Worm (Caenorhabditis elegans) whole organism, mixed stage, embryonic: ENCODE data around the gene dod-21.

Experiments used
- M03D4.4 ChIP-seq: sonication (generic microtip); optimal IDR thresholded peaks from 2 replicates; lab custom pipeline; 2017; ENCODE audit warnings: mild to moderate bottlenecking, missing genetic modification characterization, missing compliant biosample characterization
- ces-1 ChIP-seq: fragments of 150-350 bp; optimal IDR thresholded peaks from 2 replicates; lab custom pipeline; 2014; ENCODE audit warnings: missing biosample characterization, missing genetic modification reagents, missing genetic modification characterization
- elt-1 ChIP-seq: sonication (generic microtip); optimal IDR thresholded peaks from 2 replicates; lab custom pipeline; 2017; ENCODE audit warnings: missing genetic modification characterization, mild to moderate bottlenecking, missing compliant biosample characterization, antibody characterized with exemption, moderate library complexity, borderline replicate concordance; ENCODE audit not compliant: insufficient read depth
- ham-2 ChIP-seq: fragments of 200-800 bp; sonication (Bioruptor generic); optimal IDR thresholded peaks from 2 replicates; lab custom pipeline; 2018; ENCODE audit warnings: mild to moderate bottlenecking, missing genetic modification characterization, missing compliant biosample characterization
- lsy-2 ChIP-seq: fragments of 150-350 bp; optimal IDR thresholded peaks from 2 replicates; lab custom pipeline; 2014; ENCODE audit warnings: missing biosample characterization, missing genetic modification characterization
- nhr-12 ChIP-seq: fragments of 150-350 bp; optimal IDR thresholded peaks from 2 replicates; lab custom pipeline; 2014; ENCODE audit warnings: missing biosample characterization, missing genetic modification characterization
- nhr-28 ChIP-seq: fragments of 150-350 bp; optimal IDR thresholded peaks from 2 replicates; lab custom pipeline; 2014; ENCODE audit warnings: missing biosample characterization, missing genetic modification characterization
- nhr-76 ChIP-seq: sonication (generic microtip); optimal IDR thresholded peaks from 2 replicates; lab custom pipeline; 2017; ENCODE audit warnings: missing biosample characterization, missing genetic modification characterization
- pha-4 ChIP-seq: fragments of 150-350 bp; optimal IDR thresholded peaks from 2 replicates; lab custom pipeline; 2018; ENCODE audit warnings: missing biosample characterization, missing genetic modification reagents, missing genetic modification characterization
- snpc-4 ChIP-seq: fragments of 150-350 bp; optimal IDR thresholded peaks from 2 replicates; lab custom pipeline; 2014; ENCODE audit warnings: missing biosample characterization, missing genetic modification characterization
- unc-62 ChIP-seq: fragments of 150-350 bp; optimal IDR thresholded peaks from 2 replicates; lab custom pipeline; 2014; ENCODE audit warnings: missing biosample characterization, missing genetic modification reagents, missing genetic modification characterization

- TF ChIP-seq lsy-2 (tag; lab: Kevin White, UChicago) (no peak), nhr-12 (tag; lab: Kevin White, UChicago) (no peak), ham-2 (no peak), ces-1 (GFP tag; lab: Kevin White, UChicago) (no peak), snpc-4 (tag; lab: Kevin White, UChicago) (no peak), pha-4 (tag; lab: Kevin White, UChicago) (no peak), nhr-28 (tag; lab: Kevin White, UChicago) (no peak), unc-62 (GFP tag; lab: Kevin White, UChicago) (no peak), elt-1 (tag; lab: Kevin White, UChicago) (no peak), M03D4.4 (tag; lab: Kevin White, UChicago) (no peak), nhr-76 (tag; lab: Kevin White, UChicago) (no peak)
Observed at ce11 chrIV:12926639-12927038, 9.9 kb upstream of the dod-21 start, which contains the start of gene srlf-5.
